Worm (Caenorhabditis elegans) whole organism, L1 larva: ENCODE results near the gene K10H10.7.

Experiments used
- C04F5.9 ChIP-seq: sonication (generic microtip); optimal IDR thresholded peaks from 2 replicates; lab custom pipeline; 2016; ENCODE audit warnings: missing genetic modification characterization, missing compliant biosample characterization
- F16B12.6 ChIP-seq: fragments of 150-350 bp; optimal IDR thresholded peaks from 2 replicates; lab custom pipeline; 2014; ENCODE audit warnings: missing biosample characterization, missing genetic modification characterization
- Y116A8C.19 ChIP-seq: sonication (generic microtip); optimal IDR thresholded peaks from 2 replicates; lab custom pipeline; 2016; ENCODE audit warnings: missing compliant biosample characterization, missing genetic modification characterization, borderline replicate concordance
- alr-1 ChIP-seq: fragments of 200-800 bp; sonication (Bioruptor generic); optimal IDR thresholded peaks from 2 replicates; lab custom pipeline; 2018; ENCODE audit warnings: borderline replicate concordance, mild to moderate bottlenecking, missing genetic modification characterization, missing compliant biosample characterization
- aly-2 ChIP-seq: fragments of 150-350 bp; optimal IDR thresholded peaks from 2 replicates; lab custom pipeline; 2014; ENCODE audit warnings: missing biosample characterization, missing genetic modification characterization
- blmp-1 ChIP-seq: fragments of 150-350 bp; optimal IDR thresholded peaks from 2 replicates; lab custom pipeline; 2014; ENCODE audit warnings: missing biosample characterization, missing genetic modification characterization
- ceh-63 ChIP-seq: fragments of 200-800 bp; sonication (Bioruptor generic); optimal IDR thresholded peaks from 2 replicates; lab custom pipeline; 2018; ENCODE audit warnings: mild to moderate bottlenecking, missing genetic modification characterization, missing compliant biosample characterization
- ceh-82 ChIP-seq, 3 experiments: fragments of 150-350 bp in 1 of 3; sonication (generic microtip) in 2 of 3; optimal IDR thresholded peaks; 2 replicates each; lab custom pipeline; 2014 to 2017; ENCODE audit warnings: missing biosample characterization in 3 of 3, missing genetic modification characterization in 3 of 3
- ceh-90 ChIP-seq: sonication (generic microtip); optimal IDR thresholded peaks from 2 replicates; lab custom pipeline; 2016; ENCODE audit warnings: missing genetic modification characterization, missing compliant biosample characterization
- ces-1 ChIP-seq: fragments of 150-350 bp; optimal IDR thresholded peaks from 2 replicates; lab custom pipeline; 2014; ENCODE audit warnings: missing biosample characterization, missing genetic modification reagents, missing genetic modification characterization
- dsc-1 ChIP-seq: sonication (generic microtip); optimal IDR thresholded peaks from 2 replicates; lab custom pipeline; 2016; ENCODE audit warnings: mild to moderate bottlenecking, missing genetic modification characterization, missing compliant biosample characterization
- efl-1 ChIP-seq, 4 experiments: fragments of 150-350 bp; optimal IDR thresholded peaks in 3 of 4; peaks in 1 of 4; 1 replicate in 1 of 4; 2 replicates in 3 of 4; lab custom pipeline; 2014; ENCODE audit warnings: missing biosample characterization in 2 of 4, missing genetic modification characterization in 2 of 4, missing genetic modification reagents in 2 of 4
- efl-3 ChIP-seq: fragments of 200-800 bp; sonication (Bioruptor generic); optimal IDR thresholded peaks from 2 replicates; lab custom pipeline; 2018; ENCODE audit warnings: mild to moderate bottlenecking, missing genetic modification characterization, missing compliant biosample characterization
- egl-13 ChIP-seq: sonication (generic microtip); optimal IDR thresholded peaks from 2 replicates; lab custom pipeline; 2016; ENCODE audit warnings: missing genotype, missing genetic modification reagents, missing genetic modification characterization, missing compliant biosample characterization
- elt-2 ChIP-seq: sonication (generic microtip); optimal IDR thresholded peaks from 2 replicates; lab custom pipeline; 2016; ENCODE audit warnings: missing genetic modification characterization, mild to moderate bottlenecking, inconsistent platforms, missing compliant biosample characterization, missing genetic modification reagents
- elt-3 ChIP-seq, 6 experiments: fragments of 150-350 bp in 1 of 6; sonication (generic microtip); optimal IDR thresholded peaks; 2 replicates each; lab custom pipeline; 2017 to 2018; ENCODE audit warnings: missing biosample characterization in 6 of 6, missing genetic modification characterization in 6 of 6, inconsistent platforms in 1 of 6
- fkh-8 ChIP-seq: sonication (generic microtip); optimal IDR thresholded peaks from 2 replicates; lab custom pipeline; 2016; ENCODE audit warnings: mild to moderate bottlenecking, missing genetic modification characterization, missing compliant biosample characterization
- fos-1 ChIP-seq: fragments of 150-350 bp; optimal IDR thresholded peaks from 2 replicates; lab custom pipeline; 2014; ENCODE audit warnings: missing biosample characterization, missing genetic modification characterization
- grh-1 ChIP-seq: fragments of 200-800 bp; sonication (Bioruptor generic); IDR thresholded peaks from 2 replicates; pipeline ENCODE4 v1.3.6; 2022; ENCODE audit warnings: missing genetic modification reagents, missing genetic modification characterization, missing compliant biosample characterization
- hpl-2 ChIP-seq: fragments of 150-350 bp; optimal IDR thresholded peaks from 2 replicates; lab custom pipeline; 2014; ENCODE audit warnings: missing biosample characterization, missing genetic modification reagents, missing genetic modification characterization
- irx-1 ChIP-seq: sonication (generic microtip); optimal IDR thresholded peaks from 2 replicates; lab custom pipeline; 2016; ENCODE audit warnings: missing genetic modification characterization, missing compliant biosample characterization
- isw-1 ChIP-seq: fragments of 200-800 bp; sonication (Bioruptor generic); IDR thresholded peaks from 2 replicates; pipeline ENCODE4 v1.3.6; 2022; ENCODE audit warnings: missing genetic modification characterization, missing compliant biosample characterization
- jun-1 ChIP-seq: fragments of 150-350 bp; optimal IDR thresholded peaks from 2 replicates; lab custom pipeline; 2014; ENCODE audit warnings: missing biosample characterization, missing genetic modification reagents, missing genetic modification characterization
- lin-13 ChIP-seq: fragments of 150-350 bp; optimal IDR thresholded peaks from 2 replicates; lab custom pipeline; 2014; ENCODE audit warnings: missing biosample characterization, missing genetic modification reagents, missing genetic modification characterization
- lin-14 ChIP-seq: fragments of 200-800 bp; sonication (Bioruptor generic); optimal IDR thresholded peaks from 2 replicates; lab custom pipeline; 2018; ENCODE audit warnings: mild to moderate bottlenecking, missing genetic modification characterization, moderate library complexity, missing compliant biosample characterization
- lin-15B ChIP-seq: fragments of 150-350 bp; sonication (generic microtip); optimal IDR thresholded peaks from 3 replicates; lab custom pipeline; 2014; ENCODE audit warnings: missing biosample characterization, missing genetic modification characterization
- lin-35 ChIP-seq, 2 experiments: fragments of 150-350 bp; optimal IDR thresholded peaks; 2 replicates each; lab custom pipeline; 2014; ENCODE audit warnings: missing biosample characterization in 2 of 2, missing genetic modification characterization in 2 of 2, missing genetic modification reagents in 2 of 2
- lir-3 ChIP-seq: sonication (generic microtip); optimal IDR thresholded peaks from 2 replicates; lab custom pipeline; 2016; ENCODE audit warnings: mild to moderate bottlenecking, missing genetic modification characterization, moderate library complexity, missing compliant biosample characterization; ENCODE audit not compliant: poor library complexity
- mdl-1 ChIP-seq, 2 experiments: fragments of 150-350 bp; optimal IDR thresholded peaks; 2 replicates each; lab custom pipeline; 2014 to 2017; ENCODE audit warnings: missing biosample characterization in 2 of 2, missing genetic modification characterization in 2 of 2, inconsistent platforms in 1 of 2
- mep-1 ChIP-seq: fragments of 150-350 bp; optimal IDR thresholded peaks from 2 replicates; lab custom pipeline; 2014; ENCODE audit warnings: missing biosample characterization, missing genetic modification characterization
- nhr-20 ChIP-seq: sonication (generic microtip); optimal IDR thresholded peaks from 2 replicates; lab custom pipeline; 2016; ENCODE audit warnings: mild to moderate bottlenecking, missing genetic modification characterization, missing compliant biosample characterization
- nhr-47 ChIP-seq: sonication (generic microtip); optimal IDR thresholded peaks from 2 replicates; lab custom pipeline; 2016; ENCODE audit warnings: mild to moderate bottlenecking, missing genetic modification characterization, moderate library complexity, missing compliant biosample characterization
- nhr-85 ChIP-seq: sonication (generic microtip); peaks from one replicate; lab custom pipeline; 2016; ENCODE audit warnings: missing genetic modification characterization, inconsistent platforms, missing compliant biosample characterization
- nhr-90 ChIP-seq: sonication (generic microtip); optimal IDR thresholded peaks from 2 replicates; lab custom pipeline; 2016; ENCODE audit warnings: mild to moderate bottlenecking, missing genetic modification characterization, missing compliant biosample characterization; ENCODE audit not compliant: poor library complexity
- pag-3 ChIP-seq: sonication (generic microtip); optimal IDR thresholded peaks from 2 replicates; lab custom pipeline; 2017; ENCODE audit warnings: missing genetic modification characterization, mild to moderate bottlenecking, missing compliant biosample characterization, antibody characterized with exemption, borderline replicate concordance; ENCODE audit not compliant: insufficient read depth
- pax-3 ChIP-seq: fragments of 200-800 bp; sonication (Bioruptor generic); optimal IDR thresholded peaks from 2 replicates; lab custom pipeline; 2018; ENCODE audit warnings: mild to moderate bottlenecking, missing genetic modification characterization, moderate library complexity, missing compliant biosample characterization
- pqm-1 ChIP-seq: sonication (generic microtip); optimal IDR thresholded peaks from 3 replicates; lab custom pipeline; 2017; ENCODE audit warnings: missing biosample characterization, missing genetic modification characterization
- snpc-4 ChIP-seq: fragments of 150-350 bp; optimal IDR thresholded peaks from 2 replicates; lab custom pipeline; 2014; ENCODE audit warnings: missing biosample characterization, missing genetic modification characterization
- snu-23 ChIP-seq: sonication (generic microtip); optimal IDR thresholded peaks from 2 replicates; lab custom pipeline; 2016; ENCODE audit warnings: missing genetic modification characterization, missing compliant biosample characterization
- swsn-7 ChIP-seq: sonication (generic microtip); optimal IDR thresholded peaks from 2 replicates; lab custom pipeline; 2016; ENCODE audit warnings: missing genetic modification characterization, missing compliant biosample characterization
- tbx-2 ChIP-seq: sonication (generic microtip); optimal IDR thresholded peaks from 2 replicates; lab custom pipeline; 2016; ENCODE audit warnings: missing genetic modification characterization, missing compliant biosample characterization
- tlp-1 ChIP-seq: fragments of 150-350 bp; optimal IDR thresholded peaks from 2 replicates; lab custom pipeline; 2014; ENCODE audit warnings: missing biosample characterization, missing genetic modification characterization
- unc-86 ChIP-seq: sonication (generic microtip); optimal IDR thresholded peaks from 2 replicates; lab custom pipeline; 2016; ENCODE audit warnings: missing genetic modification characterization, missing compliant biosample characterization
- xbp-1 ChIP-seq: sonication (generic microtip); optimal IDR thresholded peaks from 2 replicates; lab custom pipeline; 2016; ENCODE audit warnings: missing genetic modification characterization, missing compliant biosample characterization
- ztf-4 ChIP-seq: fragments of 150-350 bp; optimal IDR thresholded peaks from 2 replicates; lab custom pipeline; 2014; ENCODE audit warnings: missing biosample characterization, missing genetic modification characterization

Gene K10H10.7

ce11 chrII:14488661-14489060 is 18.8 kb downstream of the K10H10.7 start, which contains the start of gene usp-14 (continued):
- TF ChIP-seq nhr-85 (tag; lab: Kevin White, UChicago) (peak; percentile 79), fos-1 (tag; lab: Kevin White, UChicago) (no peak), nhr-20 (tag; lab: Kevin White, UChicago) (peak; percentile 67), egl-13 (peak; percentile 20), aly-2 (tag; lab: Kevin White, UChicago) (no peak), ceh-82 (tag; optimal IDR thresholded peaks at IDR 0.05; lab: Kevin White, UChicago) (peak in 2 of 3 experiments; percentile 48 to 51), elt-2 (no peak), lir-3 (peak; percentile 8), alr-1 (tag; lab: Kevin White, UChicago) (no peak), lin-13 (GFP tag; lab: Kevin White, UChicago) (no peak), snpc-4 (tag; lab: Kevin White, UChicago) (peak; percentile 68), fkh-8 (tag; lab: Kevin White, UChicago) (peak; percentile 55), Y116A8C.19 (tag; lab: Kevin White, UChicago) (no peak), lin-15B (tag; lab: Kevin White, UChicago) (peak; percentile 51), efl-3 (no peak), lin-14 (GFP tag; lab: Kevin White, UChicago) (peak; percentile 91), mdl-1 (tag; optimal IDR thresholded peaks at IDR 0.05; lab: Kevin White, UChicago) (peak in 1 of 2 experiments; percentile 52), F16B12.6 (peak; percentile 47), tbx-2 (tag; lab: Kevin White, UChicago) (peak; percentile 66), nhr-90 (tag; lab: Kevin White, UChicago) (peak; percentile 70), C04F5.9 (tag; lab: Kevin White, UChicago) (no peak), xbp-1 (tag; lab: Kevin White, UChicago) (peak; percentile 63), hpl-2 (GFP tag; lab: Kevin White, UChicago) (no peak), dsc-1 (tag; lab: Kevin White, UChicago) (peak; percentile 40), pax-3 (peak; percentile 0), ztf-4 (no peak), snu-23 (GFP tag; lab: Kevin White, UChicago) (peak; percentile 72)

- no peak for TF ChIP-seq pag-3 (tag; lab: Kevin White, UChicago)
- no peak for TF ChIP-seq efl-1 (optimal IDR thresholded peaks at IDR 0.05; lab: Kevin White, UChicago)
- TF ChIP-seq efl-1 (GFP tag; optimal IDR thresholded peaks at IDR 0.05 in 1 of 2; lab: Kevin White, UChicago): peak in 1 of 2 experiments; percentile 62
- TF ChIP-seq, all 84 proteins: peak for 1
Observed at ce11 chrII:14483813-14484212, 23.6 kb downstream of the K10H10.7 start.

ce11 chrII:14480772-14481171 is 26.7 kb downstream of the K10H10.7 start:
- TF ChIP-seq nhr-85 (tag; lab: Kevin White, UChicago) (peak; percentile 4), irx-1 (no peak), elt-3 (tag; optimal IDR thresholded peaks at IDR 0.05; lab: Kevin White, UChicago) (peak in 1 of 6 experiments; percentile 21), blmp-1 (peak; percentile 84), grh-1 (GFP tag; lab: Robert Waterston, UW) (peak; percentile 48), xbp-1 (tag; lab: Kevin White, UChicago) (no peak)

- TF ChIP-seq dsc-1 (tag; lab: Kevin White, UChicago): no peak
- TF ChIP-seq ces-1 (GFP tag; lab: Kevin White, UChicago): no peak
- TF ChIP-seq ceh-90: no peak
- no peak for TF ChIP-seq isw-1 (GFP tag; lab: Robert Waterston, UW)
- no peak for TF ChIP-seq fos-1 (tag; lab: Kevin White, UChicago)
- TF ChIP-seq ceh-63 (GFP tag; lab: Kevin White, UChicago): no peak
- TF ChIP-seq ztf-4: no peak
- TF ChIP-seq fkh-8 (tag; lab: Kevin White, UChicago): no peak
- TF ChIP-seq mep-1 (tag; lab: Kevin White, UChicago): no peak
- TF ChIP-seq pqm-1 (tag; lab: Kevin White, UChicago): no peak
- no peak for TF ChIP-seq pax-3
- TF ChIP-seq aly-2 (tag; lab: Kevin White, UChicago): no peak
- no peak for TF ChIP-seq jun-1 (tag; lab: Kevin White, UChicago)
- TF ChIP-seq elt-3 (tag; optimal IDR thresholded peaks at IDR 0.05; lab: Kevin White, UChicago): no peak
- no peak for TF ChIP-seq efl-3
- no peak for TF ChIP-seq nhr-47 (tag; lab: Kevin White, UChicago)
- peak; percentile 31 to 85 for TF ChIP-seq lin-35 (GFP tag; optimal IDR thresholded peaks at IDR 0.05; lab: Kevin White, UChicago)
- peak; percentile 71 for TF ChIP-seq nhr-85 (tag; lab: Kevin White, UChicago)
- no peak for TF ChIP-seq unc-86 (tag; lab: Kevin White, UChicago)
- no peak for TF ChIP-seq tlp-1 (tag; lab: Kevin White, UChicago)
- no peak for TF ChIP-seq swsn-7 (tag; lab: Kevin White, UChicago)
Observed at ce11 chrII:14479583-14480245, 27.7 kb downstream of the K10H10.7 start, which contains the start of gene C13B4.1. C13B4.1 (minus strand) TSS chrII:14479633.
